Fruit fly (Drosophila melanogaster) whole organism, embryonic: ENCODE results near the gene CG43090.

Experiments used
- Ada2b ChIP-seq: fragments of 200-800 bp; sonication (Bioruptor generic); IDR thresholded peaks from 2 replicates; pipeline ENCODE4 v1.3.6; 2022; ENCODE audit warnings: missing biosample characterization, missing genetic modification characterization
- Adf1 ChIP-seq: fragments of 200-800 bp; sonication (Bioruptor generic); IDR thresholded peaks from 2 replicates; pipeline ENCODE4 v1.3.6; 2022; ENCODE audit warnings: missing biosample characterization, missing genetic modification characterization
- BEAF-32 ChIP-seq: fragments of 200-800 bp; sonication (Bioruptor generic); optimal IDR thresholded peaks from 3 replicates; lab custom pipeline; 2017; ENCODE audit warnings: missing biosample characterization, missing genetic modification characterization, mild to moderate bottlenecking, moderate library complexity, missing genetic modification reagents
- CG10565 ChIP-seq: fragments of 200-800 bp; sonication (Bioruptor generic); optimal IDR thresholded peaks from 3 replicates; lab custom pipeline; 2016; ENCODE audit warnings: missing biosample characterization, mild to moderate bottlenecking, missing genetic modification characterization
- CG11560 ChIP-seq: fragments of 200-800 bp; sonication (Bioruptor generic); IDR thresholded peaks from 3 replicates; pipeline ENCODE4 v1.3.6; 2022; ENCODE audit warnings: missing biosample characterization, missing genetic modification characterization
- CG14667 ChIP-seq: fragments of 200-800 bp; sonication (Bioruptor generic); IDR thresholded peaks from 2 replicates; pipeline ENCODE4 v1.3.6; 2022; ENCODE audit warnings: missing biosample characterization, missing genetic modification characterization
- CG16813 ChIP-seq: fragments of 200-800 bp; sonication (Bioruptor generic); IDR thresholded peaks from 3 replicates; pipeline ENCODE4 v1.3.6; 2022; ENCODE audit warnings: missing biosample characterization, missing genetic modification characterization; ENCODE audit not compliant: partially characterized antibody
- CG17186 ChIP-seq: fragments of 200-800 bp; sonication (Bioruptor generic); optimal IDR thresholded peaks from 3 replicates; lab custom pipeline; 2017; ENCODE audit warnings: missing biosample characterization, missing genetic modification reagents, missing genetic modification characterization
- CG17568 ChIP-seq: fragments of 200-800 bp; sonication (Bioruptor generic); optimal IDR thresholded peaks from 2 replicates; lab custom pipeline; 2018; ENCODE audit warnings: missing biosample characterization, mild to moderate bottlenecking, missing genetic modification characterization, moderate library complexity
- CG17612 ChIP-seq: fragments of 200-800 bp; sonication (Bioruptor generic); IDR thresholded peaks from 2 replicates; pipeline ENCODE4 v1.3.6; 2022; ENCODE audit warnings: missing biosample characterization, missing genetic modification characterization
- CG17912 ChIP-seq: fragments of 200-800 bp; sonication (Bioruptor generic); optimal IDR thresholded peaks from 2 replicates; lab custom pipeline; 2018; ENCODE audit warnings: missing biosample characterization, mild to moderate bottlenecking, missing genetic modification characterization
- CG2199 ChIP-seq: fragments of 200-800 bp; sonication (Bioruptor generic); IDR thresholded peaks from 3 replicates; pipeline ENCODE4 v1.3.6; 2022; ENCODE audit warnings: missing biosample characterization, missing genetic modification characterization
- CG2678 ChIP-seq: fragments of 200-800 bp; sonication (Bioruptor generic); optimal IDR thresholded peaks from 3 replicates; lab custom pipeline; 2019; ENCODE audit warnings: missing biosample characterization, mild to moderate bottlenecking, missing genetic modification characterization, moderate library complexity
- CG30020 ChIP-seq: fragments of 200-800 bp; optimal IDR thresholded peaks from 2 replicates; lab custom pipeline; 2019; ENCODE audit warnings: missing biosample characterization, mild to moderate bottlenecking, missing genetic modification characterization, moderate library complexity
- CG30431 ChIP-seq: fragments of 200-800 bp; sonication (Bioruptor generic); optimal IDR thresholded peaks from 2 replicates; lab custom pipeline; 2017; ENCODE audit warnings: missing biosample characterization, missing genetic modification characterization
- CG33213 ChIP-seq: fragments of 200-800 bp; sonication (Bioruptor generic); optimal IDR thresholded peaks from 3 replicates; lab custom pipeline; 2016; ENCODE audit warnings: missing biosample characterization, missing genetic modification characterization
- CG6175 ChIP-seq: fragments of 200-800 bp; sonication (Bioruptor generic); IDR thresholded peaks from 3 replicates; pipeline ENCODE4 v1.3.6; 2022; ENCODE audit warnings: missing biosample characterization, missing genetic modification characterization
- CG6689 ChIP-seq: fragments of 200-800 bp; sonication (Bioruptor generic); IDR thresholded peaks from 2 replicates; pipeline ENCODE4 v1.3.6; 2022; ENCODE audit warnings: missing biosample characterization, missing genetic modification characterization
- CG8089 ChIP-seq: fragments of 200-800 bp; sonication (Bioruptor generic); optimal IDR thresholded peaks from 3 replicates; lab custom pipeline; 2016; ENCODE audit warnings: missing biosample characterization, missing genetic modification characterization
- CG8359 ChIP-seq: fragments of 200-800 bp; sonication (Bioruptor generic); optimal IDR thresholded peaks from 2 replicates; lab custom pipeline; 2017; ENCODE audit warnings: missing biosample characterization, mild to moderate bottlenecking, missing genetic modification characterization, borderline replicate concordance
- CG9797 ChIP-seq: fragments of 200-800 bp; sonication (Bioruptor generic); optimal IDR thresholded peaks from 3 replicates; lab custom pipeline; 2018; ENCODE audit warnings: missing biosample characterization, mild to moderate bottlenecking, missing genetic modification characterization
- CG9817 ChIP-seq: fragments of 200-800 bp; sonication (Bioruptor generic); optimal IDR thresholded peaks from 2 replicates; lab custom pipeline; 2018; ENCODE audit warnings: missing biosample characterization, mild to moderate bottlenecking, missing genetic modification characterization, moderate library complexity
- CG9876 ChIP-seq: fragments of 200-800 bp; sonication (Bioruptor generic); optimal IDR thresholded peaks from 2 replicates; lab custom pipeline; 2016; ENCODE audit warnings: missing biosample characterization, missing genetic modification characterization
- CHES-1-like ChIP-seq: fragments of 200-800 bp; sonication (Bioruptor generic); optimal IDR thresholded peaks from 2 replicates; lab custom pipeline; 2016; ENCODE audit warnings: missing biosample characterization, missing genetic modification characterization
- D19A ChIP-seq: fragments of 200-800 bp; optimal IDR thresholded peaks from 3 replicates; lab custom pipeline; 2019; ENCODE audit warnings: missing biosample characterization, mild to moderate bottlenecking, missing genetic modification characterization, moderate library complexity
- HmgD ChIP-seq: fragments of 200-800 bp; sonication (Bioruptor generic); optimal IDR thresholded peaks from 3 replicates; lab custom pipeline; 2016; ENCODE audit warnings: missing biosample characterization, missing genetic modification characterization
- Lim3 ChIP-seq: fragments of 200-800 bp; sonication (Bioruptor generic); IDR thresholded peaks from 2 replicates; pipeline ENCODE4 v1.3.6; 2022; ENCODE audit warnings: missing biosample characterization, missing genetic modification characterization
- Nf-YC ChIP-seq: fragments of 200-800 bp; optimal IDR thresholded peaks from 3 replicates; lab custom pipeline; 2019; ENCODE audit warnings: missing biosample characterization, mild to moderate bottlenecking, missing genetic modification characterization, moderate library complexity
- Side ChIP-seq: fragments of 200-800 bp; sonication (Bioruptor generic); optimal IDR thresholded peaks from 2 replicates; lab custom pipeline; 2016; ENCODE audit warnings: missing biosample characterization, missing genetic modification characterization
- Taf1 ChIP-seq: fragments of 200-800 bp; sonication (Bioruptor generic); IDR thresholded peaks from 2 replicates; pipeline ENCODE4 v1.3.6; 2022; ENCODE audit warnings: missing biosample characterization, missing genetic modification characterization
- ato ChIP-seq: fragments of 200-800 bp; sonication (Bioruptor generic); IDR thresholded peaks from 2 replicates; pipeline ENCODE4 v1.3.6; 2022; ENCODE audit warnings: missing biosample characterization, missing genetic modification characterization; ENCODE audit not compliant: partially characterized antibody
- bigmax ChIP-seq: fragments of 200-800 bp; sonication (Bioruptor generic); optimal IDR thresholded peaks from 2 replicates; lab custom pipeline; 2018; ENCODE audit warnings: missing biosample characterization, mild to moderate bottlenecking, missing genetic modification characterization
- cg ChIP-seq: fragments of 200-800 bp; sonication (Bioruptor generic); optimal IDR thresholded peaks from 3 replicates; lab custom pipeline; 2019; ENCODE audit warnings: missing biosample characterization, mild to moderate bottlenecking, missing genetic modification characterization, moderate library complexity
- chm ChIP-seq: fragments of 200-800 bp; sonication (Bioruptor generic); IDR thresholded peaks from 2 replicates; pipeline ENCODE4 v1.3.6; 2022; ENCODE audit warnings: missing biosample characterization, missing genetic modification characterization
- ci ChIP-seq: fragments of 200-800 bp; sonication (Bioruptor generic); IDR thresholded peaks from 3 replicates; pipeline ENCODE4 v1.3.6; 2022; ENCODE audit warnings: missing biosample characterization, missing genetic modification characterization
- dan ChIP-seq: fragments of 200-800 bp; sonication (Bioruptor generic); IDR thresholded peaks from 2 replicates; pipeline ENCODE4 v1.3.6; 2022; ENCODE audit warnings: missing biosample characterization, missing genetic modification characterization
- dimm ChIP-seq: fragments of 200-800 bp; sonication (Bioruptor generic); IDR thresholded peaks from 2 replicates; pipeline ENCODE4 v1.3.6; 2022; ENCODE audit warnings: missing biosample characterization, missing genetic modification characterization
- fu2 ChIP-seq: fragments of 200-800 bp; sonication (Bioruptor generic); optimal IDR thresholded peaks from 2 replicates; lab custom pipeline; 2016; ENCODE audit warnings: missing biosample characterization, missing genetic modification characterization
- jigr1 ChIP-seq: fragments of 200-800 bp; sonication (Bioruptor generic); IDR thresholded peaks from 3 replicates; pipeline ENCODE4 v1.3.6; 2022; ENCODE audit warnings: missing biosample characterization, missing genetic modification characterization
- kay ChIP-seq: fragments of 200-800 bp; sonication (Bioruptor generic); optimal IDR thresholded peaks from 2 replicates; lab custom pipeline; 2016; ENCODE audit warnings: missing biosample characterization, missing genetic modification characterization
- mirr ChIP-seq: fragments of 200-800 bp; sonication (Bioruptor generic); optimal IDR thresholded peaks from 3 replicates; lab custom pipeline; 2018; ENCODE audit warnings: missing biosample characterization, mild to moderate bottlenecking, missing genetic modification characterization
- mld ChIP-seq: fragments of 200-800 bp; sonication (Bioruptor generic); IDR thresholded peaks from 3 replicates; pipeline ENCODE4 v1.3.6; 2022; ENCODE audit warnings: missing biosample characterization, missing genetic modification characterization; ENCODE audit not compliant: partially characterized antibody
- salm ChIP-seq: fragments of 200-800 bp; sonication (Bioruptor generic); optimal IDR thresholded peaks from 2 replicates; lab custom pipeline; 2018; ENCODE audit warnings: missing biosample characterization, mild to moderate bottlenecking, missing genetic modification characterization
- scrt ChIP-seq: fragments of 200-800 bp; sonication (Bioruptor generic); optimal IDR thresholded peaks from 2 replicates; lab custom pipeline; 2018; ENCODE audit warnings: missing biosample characterization, mild to moderate bottlenecking, missing genetic modification characterization, moderate library complexity
- sd ChIP-seq: fragments of 200-800 bp; sonication (Bioruptor generic); optimal IDR thresholded peaks from 3 replicates; lab custom pipeline; 2018; ENCODE audit warnings: missing biosample characterization, mild to moderate bottlenecking, missing genetic modification characterization, moderate library complexity
- shn ChIP-seq: fragments of 200-800 bp; sonication (Bioruptor generic); optimal IDR thresholded peaks from 3 replicates; lab custom pipeline; 2016; ENCODE audit warnings: missing biosample characterization, missing genetic modification characterization
- slp2 ChIP-seq: fragments of 200-800 bp; sonication (Bioruptor generic); optimal IDR thresholded peaks from 2 replicates; lab custom pipeline; 2016; ENCODE audit warnings: missing biosample characterization, missing genetic modification characterization
- sna ChIP-seq: fragments of 200-800 bp; sonication (Bioruptor generic); IDR thresholded peaks from 2 replicates; pipeline ENCODE4 v1.3.6; 2022; ENCODE audit warnings: missing biosample characterization, missing genetic modification characterization; ENCODE audit not compliant: partially characterized antibody
- tin ChIP-seq: fragments of 200-800 bp; sonication (Bioruptor generic); optimal IDR thresholded peaks from 3 replicates; lab custom pipeline; 2016; ENCODE audit warnings: missing biosample characterization, missing genetic modification characterization
- toy ChIP-seq: fragments of 200-800 bp; sonication (Bioruptor generic); IDR thresholded peaks from 2 replicates; pipeline ENCODE4 v1.3.6; 2022; ENCODE audit warnings: missing biosample characterization, missing genetic modification characterization
- wek ChIP-seq: fragments of 200-800 bp; sonication (Bioruptor generic); optimal IDR thresholded peaks from 3 replicates; lab custom pipeline; 2018; ENCODE audit warnings: missing biosample characterization, mild to moderate bottlenecking, missing genetic modification characterization, moderate library complexity

The CG43090 gene

dm6 chrX:6179428-6179827 is 20.3 kb downstream of the CG43090 start (continued):
- TF ChIP-seq cg (GFP tag; lab: Kevin White, UChicago) (no peak), CG2678 (tag; lab: Kevin White, UChicago) (peak; percentile 59), mirr (no peak), ci (GFP tag; lab: Robert Waterston, UW) (0 out of 3 replicates have a peak, but pooled peaks have one; percentile 66), Lim3 (no peak), CG17186 (GFP tag; lab: Kevin White, UChicago) (no peak), CG8089 (no peak), toy (GFP tag; lab: Robert Waterston, UW) (no peak), shn (GFP tag; lab: Kevin White, UChicago) (no peak), HmgD (GFP tag; lab: Kevin White, UChicago) (no peak), CG30431 (GFP tag; lab: Kevin White, UChicago) (no peak), CG9797 (GFP tag; lab: Kevin White, UChicago) (no peak), Nf-YC (tag; lab: Kevin White, UChicago) (no peak), CG9876 (GFP tag; lab: Kevin White, UChicago) (no peak), wek (no peak), CG6689 (peak; percentile 38; the same call in 1 of the 2 replicates), CG8359 (GFP tag; lab: Kevin White, UChicago) (no peak), CHES-1-like (no peak), Side (GFP tag; lab: Kevin White, UChicago) (peak; percentile 6), CG30020 (tag; lab: Kevin White, UChicago) (no peak), CG17912 (GFP tag; lab: Kevin White, UChicago) (no peak), mld (GFP tag; lab: Robert Waterston, UW) (no peak), kay (GFP tag; lab: Kevin White, UChicago) (no peak), bigmax (no peak), Taf1 (GFP tag; lab: Robert Waterston, UW) (no peak; the same call in 1 of the 2 replicates), sna (no peak), CG16813 (GFP tag; lab: Robert Waterston, UW) (no peak), D19A (tag; lab: Kevin White, UChicago) (no peak), sd (tag; lab: Kevin White, UChicago) (no peak), dan (no peak), chm (GFP tag; lab: Robert Waterston, UW) (no peak), Ada2b (peak; percentile 72), BEAF-32 (no peak), fu2 (no peak), CG17612 (GFP tag; lab: Robert Waterston, UW) (no peak), tin (GFP tag; lab: Kevin White, UChicago) (peak; percentile 45), jigr1 (GFP tag; lab: Robert Waterston, UW) (no peak), CG6175 (GFP tag; lab: Robert Waterston, UW) (0 out of 3 replicates have a peak, but pooled peaks have one; percentile 19), dimm (GFP tag; lab: Robert Waterston, UW) (0 out of 2 replicates have a peak, but pooled peaks have one; percentile 6), scrt (GFP tag; lab: Kevin White, UChicago) (peak; percentile 28), CG14667 (GFP tag; lab: Robert Waterston, UW) (0 out of 2 replicates have a peak, but pooled peaks have one; percentile 40), Adf1 (GFP tag; lab: Robert Waterston, UW) (peak; percentile 11; the same call in 1 of the 2 replicates), CG10565 (GFP tag; lab: Kevin White, UChicago) (no peak), CG17568 (GFP tag; lab: Kevin White, UChicago) (no peak), CG11560 (tag; lab: Robert Waterston, UW) (no peak; the same call in 2 of the 3 replicates), CG33213 (GFP tag; lab: Kevin White, UChicago) (peak; percentile 3), ato (no peak), salm (no peak), slp2 (GFP tag; lab: Kevin White, UChicago) (peak; percentile 6), CG2199 (GFP tag; lab: Robert Waterston, UW) (no peak), CG9817 (tag; lab: Kevin White, UChicago) (peak; percentile 13)
